Worm (Caenorhabditis elegans) whole organism, early embryonic: ENCODE results near the gene C10B5.1.

Experiments
- ama-1 ChIP-seq: fragments of 150-350 bp; optimal IDR thresholded peaks from 2 replicates; lab custom pipeline; 2014
- ceh-13 ChIP-seq: fragments of 200-800 bp; sonication (Bioruptor generic); optimal IDR thresholded peaks from 2 replicates; lab custom pipeline; 2018; ENCODE audit warnings: mild to moderate bottlenecking, missing genetic modification characterization, missing compliant biosample characterization
- hmbx-1 ChIP-seq: sonication (generic microtip); optimal IDR thresholded peaks from 2 replicates; lab custom pipeline; 2016; ENCODE audit warnings: mild to moderate bottlenecking, missing genetic modification characterization, missing compliant biosample characterization
- sea-1 ChIP-seq: fragments of 200-800 bp; sonication (Bioruptor generic); conservative IDR thresholded peaks from 2 replicates; pipeline ENCODE4 v1.3.6; 2022; ENCODE audit warnings: missing genetic modification characterization, missing compliant biosample characterization
- tbx-11 ChIP-seq: fragments of 200-800 bp; sonication (Bioruptor generic); IDR thresholded peaks from 2 replicates; pipeline ENCODE4 v1.3.6; 2022; ENCODE audit warnings: missing genetic modification characterization, missing compliant biosample characterization
- tra-4 ChIP-seq: sonication (generic microtip); optimal IDR thresholded peaks from 2 replicates; lab custom pipeline; 2017; ENCODE audit warnings: missing genetic modification characterization, missing compliant biosample characterization

DNA sequence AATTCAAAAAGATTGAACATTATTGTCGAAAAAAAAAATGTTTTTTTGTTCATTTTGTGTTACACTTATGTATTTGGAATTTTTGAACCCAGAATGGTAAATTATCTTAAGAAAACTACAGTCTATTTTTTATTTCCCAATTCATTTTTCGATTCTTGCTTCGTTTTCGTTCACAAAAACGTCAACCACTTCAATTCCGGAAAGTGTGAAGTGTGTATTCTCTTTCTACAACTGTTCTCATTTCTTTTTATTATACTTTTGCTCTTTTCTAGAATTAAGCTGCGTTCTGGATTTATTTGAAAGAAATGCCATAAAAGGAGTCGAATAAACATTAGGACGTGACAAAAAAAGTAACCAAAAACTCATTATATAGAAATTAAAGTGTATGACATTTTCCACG, 41.3 kb downstream of the C10B5.1 start, which contains the start of gene F41E6.1:
- no peak for TF ChIP-seq tra-4 (tag; lab: Kevin White, UChicago)
- no peak for TF ChIP-seq ceh-13
- TF ChIP-seq ama-1 (lab: Kevin White, UChicago): no peak
- no peak for TF ChIP-seq tbx-11 (GFP tag; lab: Robert Waterston, UW)
- no peak for TF ChIP-seq sea-1 (GFP tag; lab: Robert Waterston, UW)
- no peak for TF ChIP-seq hmbx-1
